Worm (Caenorhabditis elegans): Measurements from ENCODE around the gene egl-43.

Gene egl-43

DNA sequence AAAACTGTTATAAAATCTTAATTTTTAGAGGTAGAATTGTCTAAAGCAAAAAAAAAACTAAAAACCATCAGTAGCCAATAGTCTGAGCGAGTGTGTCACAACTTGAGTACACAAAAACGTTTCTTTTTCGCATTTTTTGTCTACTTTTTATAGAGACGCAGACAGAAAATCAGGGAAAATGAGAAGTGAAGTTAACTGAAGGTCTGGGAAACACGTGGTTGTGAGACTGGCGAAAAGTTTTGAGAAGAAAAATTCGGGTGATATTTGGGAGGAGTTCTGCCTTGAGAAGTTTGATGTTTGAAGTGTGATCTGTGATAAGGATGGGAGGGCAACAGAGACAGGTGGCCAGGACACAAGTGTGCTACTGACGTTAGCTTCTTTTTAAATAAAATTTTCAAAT is 17.4 kb upstream of the egl-43 start (continued):
- TF ChIP-seq attf-3 (GFP tag; conservative IDR thresholded peaks at IDR 0.05) (no peak), nhr-179 (tag; optimal IDR thresholded peaks at IDR 0.05) (no peak), rec-8 (tag; optimal IDR thresholded peaks at IDR 0.05) (no peak), ztf-26 (tag; optimal IDR thresholded peaks at IDR 0.05) (peak; percentile 69), ekl-4 (GFP tag; IDR thresholded peaks at IDR 0.05) (0 out of 2 replicates have a peak, but pooled peaks have one; percentile 19), mel-28 (tag; optimal IDR thresholded peaks at IDR 0.05; ENCODE audit: borderline replicate concordance) (no peak), ztf-6 (GFP tag; IDR thresholded peaks at IDR 0.05) (no peak), tbp1 (GFP tag; optimal IDR thresholded peaks at IDR 0.05) (peak; percentile 38), lir-1 (GFP tag; conservative IDR thresholded peaks at IDR 0.05) (0 out of 2 replicates have a peak, but pooled peaks have one; percentile 9), attf-5 (GFP tag; optimal IDR thresholded peaks at IDR 0.05) (peak; percentile 67), let-526 (GFP tag; IDR thresholded peaks at IDR 0.05) (0 out of 2 replicates have a peak, but pooled peaks have one; percentile 59), C17E4.6 (GFP tag; IDR thresholded peaks at IDR 0.05) (0 out of 2 replicates have a peak, but pooled peaks have one; percentile 9), ceh-79 (tag; optimal IDR thresholded peaks at IDR 0.05) (no peak), lin-26 (GFP tag; IDR thresholded peaks at IDR 0.05) (peak; percentile 14; the same call in 1 of the 2 replicates), hsf-1 (GFP tag; IDR thresholded peaks at IDR 0.05) (no peak), repo-1 (tag; optimal IDR thresholded peaks at IDR 0.05) (no peak), lsl-1 (GFP tag; optimal IDR thresholded peaks at IDR 0.05) (no peak), nfyb-1 (GFP tag; IDR thresholded peaks at IDR 0.05) (0 out of 2 replicates have a peak, but pooled peaks have one; percentile 12), ztf-18 (tag; optimal IDR thresholded peaks at IDR 0.05) (peak; percentile 6), lag-1 (GFP tag; IDR thresholded peaks at IDR 0.05) (no peak), pha-4 (tag; optimal IDR thresholded peaks at IDR 0.05) (peak; percentile 40), C06A6.2 (GFP tag; conservative IDR thresholded peaks at IDR 0.05) (peak; percentile 65; the same call in 1 of the 2 replicates), madf-6 (GFP tag; IDR thresholded peaks at IDR 0.05) (0 out of 2 replicates have a peak, but pooled peaks have one; percentile 7), aptf-3 (GFP tag; IDR thresholded peaks at IDR 0.05) (no peak), let-607 (tag; optimal IDR thresholded peaks at IDR 0.05) (peak; percentile 13 to 26), ceh-40 (GFP tag; IDR thresholded peaks at IDR 0.05) (no peak), K12H6.12 (tag; optimal IDR thresholded peaks at IDR 0.05) (no peak), dpl-1 (GFP tag; optimal IDR thresholded peaks at IDR 0.05) (no peak), mxl-1 (tag; optimal IDR thresholded peaks at IDR 0.05) (no peak), B0336.3 (GFP tag; IDR thresholded peaks at IDR 0.05) (peak; percentile 49), ama-1 (optimal IDR thresholded peaks at IDR 0.05) (peak; percentile 90), ama-1 (GFP tag; optimal IDR thresholded peaks at IDR 0.05) (no peak), mcd-1 (GFP tag; IDR thresholded peaks at IDR 0.05) (peak; percentile 47; the same call in 1 of the 2 replicates), F55B11.4 (tag; optimal IDR thresholded peaks at IDR 0.05; ENCODE audit: borderline replicate concordance, insufficient read depth) (no peak), ceh-91 (GFP tag; IDR thresholded peaks at IDR 0.05) (no peak), F52B5.7 (tag; optimal IDR thresholded peaks at IDR 0.05) (no peak), B0261.1 (tag; optimal IDR thresholded peaks at IDR 0.05) (no peak), snpc-1.1 (tag; optimal IDR thresholded peaks at IDR 0.05; ENCODE audit: insufficient read depth) (no peak), zfh-2 (GFP tag; conservative IDR thresholded peaks at IDR 0.05) (no peak), T07F8.4 (tag; optimal IDR thresholded peaks at IDR 0.05) (no peak), ceh-27 (GFP tag; optimal IDR thresholded peaks at IDR 0.05) (peak; percentile 3), unc-62 (GFP tag; optimal IDR thresholded peaks at IDR 0.05) (no peak), madf-8 (GFP tag; conservative IDR thresholded peaks at IDR 0.05) (no peak), nhr-90 (tag; optimal IDR thresholded peaks at IDR 0.05) (peak; percentile 28), egrh-3 (GFP tag; IDR thresholded peaks at IDR 0.05) (no peak), bed-2 (GFP tag; IDR thresholded peaks at IDR 0.05) (no peak), sdz-38 (tag; optimal IDR thresholded peaks at IDR 0.05) (no peak), madf-10 (tag; optimal IDR thresholded peaks at IDR 0.05) (peak; percentile 34), ZK185.1 (tag; optimal IDR thresholded peaks at IDR 0.05; ENCODE audit: poor library complexity, severe bottlenecking) (peak; percentile 34)
